Worm (Caenorhabditis elegans) whole organism, L1 larva: ENCODE data around the gene C27H6.8.

ENCODE experiments used
- C34B4.2 ChIP-seq: sonication (generic microtip); optimal IDR thresholded peaks from 2 replicates; lab custom pipeline; 2017; ENCODE audit warnings: mild to moderate bottlenecking, missing genetic modification characterization, missing compliant biosample characterization
- aha-1 ChIP-seq: fragments of 150-350 bp; optimal IDR thresholded peaks from 2 replicates; lab custom pipeline; 2014; ENCODE audit warnings: missing biosample characterization, missing genetic modification characterization
- alr-1 ChIP-seq: fragments of 200-800 bp; sonication (Bioruptor generic); optimal IDR thresholded peaks from 2 replicates; lab custom pipeline; 2018; ENCODE audit warnings: borderline replicate concordance, mild to moderate bottlenecking, missing genetic modification characterization, missing compliant biosample characterization
- aly-2 ChIP-seq: fragments of 150-350 bp; optimal IDR thresholded peaks from 2 replicates; lab custom pipeline; 2014; ENCODE audit warnings: missing biosample characterization, missing genetic modification characterization
- ama-1 ChIP-seq: fragments of 150-350 bp; optimal IDR thresholded peaks from 2 replicates; lab custom pipeline; 2014
- blmp-1 ChIP-seq: fragments of 150-350 bp; optimal IDR thresholded peaks from 2 replicates; lab custom pipeline; 2014; ENCODE audit warnings: missing biosample characterization, missing genetic modification characterization
- ceh-8 ChIP-seq: fragments of 200-800 bp; sonication (Bioruptor generic); optimal IDR thresholded peaks from 2 replicates; lab custom pipeline; 2018; ENCODE audit warnings: mild to moderate bottlenecking, missing genetic modification characterization, moderate library complexity, missing compliant biosample characterization
- ceh-88 ChIP-seq: fragments of 200-800 bp; sonication (Bioruptor generic); IDR thresholded peaks from 2 replicates; pipeline ENCODE4 v1.3.6; 2022; ENCODE audit warnings: missing genetic modification characterization, missing compliant biosample characterization
- ceh-90 ChIP-seq: sonication (generic microtip); optimal IDR thresholded peaks from 2 replicates; lab custom pipeline; 2016; ENCODE audit warnings: missing genetic modification characterization, missing compliant biosample characterization
- ces-1 ChIP-seq: fragments of 150-350 bp; optimal IDR thresholded peaks from 2 replicates; lab custom pipeline; 2014; ENCODE audit warnings: missing biosample characterization, missing genetic modification reagents, missing genetic modification characterization
- dpl-1 ChIP-seq, 3 experiments: fragments of 150-350 bp in 2 of 3; sonication (generic microtip) in 1 of 3; optimal IDR thresholded peaks; 2 replicates each; lab custom pipeline; 2014 to 2017; ENCODE audit warnings: missing biosample characterization in 3 of 3, missing genetic modification characterization in 3 of 3, missing genetic modification reagents in 3 of 3
- dsc-1 ChIP-seq: sonication (generic microtip); optimal IDR thresholded peaks from 2 replicates; lab custom pipeline; 2016; ENCODE audit warnings: mild to moderate bottlenecking, missing genetic modification characterization, missing compliant biosample characterization
- efl-1 ChIP-seq, 4 experiments: fragments of 150-350 bp; optimal IDR thresholded peaks in 3 of 4; peaks in 1 of 4; 1 replicate in 1 of 4; 2 replicates in 3 of 4; lab custom pipeline; 2014; ENCODE audit warnings: missing biosample characterization in 2 of 4, missing genetic modification characterization in 2 of 4, missing genetic modification reagents in 2 of 4
- egl-27 ChIP-seq, 2 experiments: fragments of 150-350 bp in 1 of 2; sonication (generic microtip); optimal IDR thresholded peaks; 3 replicates each; lab custom pipeline; 2017 to 2018; ENCODE audit warnings: missing biosample characterization in 2 of 2, missing genetic modification characterization in 2 of 2, missing genetic modification reagents in 2 of 2
- elt-3 ChIP-seq, 6 experiments: fragments of 150-350 bp in 1 of 6; sonication (generic microtip); optimal IDR thresholded peaks; 2 replicates each; lab custom pipeline; 2017 to 2018; ENCODE audit warnings: missing biosample characterization in 6 of 6, missing genetic modification characterization in 6 of 6, inconsistent platforms in 1 of 6
- ets-5 ChIP-seq: fragments of 200-800 bp; sonication (Bioruptor generic); IDR thresholded peaks from 2 replicates; pipeline ENCODE4 v1.3.6; 2022; ENCODE audit warnings: missing genetic modification characterization, missing compliant biosample characterization
- fkh-10 ChIP-seq: sonication (generic microtip); optimal IDR thresholded peaks from 2 replicates; lab custom pipeline; 2017; ENCODE audit warnings: missing biosample characterization, missing genetic modification reagents, missing genetic modification characterization
- fos-1 ChIP-seq: fragments of 150-350 bp; optimal IDR thresholded peaks from 2 replicates; lab custom pipeline; 2014; ENCODE audit warnings: missing biosample characterization, missing genetic modification characterization
- grh-1 ChIP-seq: fragments of 200-800 bp; sonication (Bioruptor generic); IDR thresholded peaks from 2 replicates; pipeline ENCODE4 v1.3.6; 2022; ENCODE audit warnings: missing genetic modification reagents, missing genetic modification characterization, missing compliant biosample characterization
- hlh-17 ChIP-seq: fragments of 200-800 bp; sonication (Bioruptor generic); optimal IDR thresholded peaks from 2 replicates; lab custom pipeline; 2018; ENCODE audit warnings: missing genetic modification characterization, mild to moderate bottlenecking, missing compliant biosample characterization, moderate library complexity, borderline replicate concordance
- hpl-2 ChIP-seq: fragments of 150-350 bp; optimal IDR thresholded peaks from 2 replicates; lab custom pipeline; 2014; ENCODE audit warnings: missing biosample characterization, missing genetic modification reagents, missing genetic modification characterization
- irx-1 ChIP-seq: sonication (generic microtip); optimal IDR thresholded peaks from 2 replicates; lab custom pipeline; 2016; ENCODE audit warnings: missing genetic modification characterization, missing compliant biosample characterization
- jun-1 ChIP-seq: fragments of 150-350 bp; optimal IDR thresholded peaks from 2 replicates; lab custom pipeline; 2014; ENCODE audit warnings: missing biosample characterization, missing genetic modification reagents, missing genetic modification characterization
- lin-14 ChIP-seq: fragments of 200-800 bp; sonication (Bioruptor generic); optimal IDR thresholded peaks from 2 replicates; lab custom pipeline; 2018; ENCODE audit warnings: mild to moderate bottlenecking, missing genetic modification characterization, moderate library complexity, missing compliant biosample characterization
- lin-15B ChIP-seq: fragments of 150-350 bp; sonication (generic microtip); optimal IDR thresholded peaks from 3 replicates; lab custom pipeline; 2014; ENCODE audit warnings: missing biosample characterization, missing genetic modification characterization
- lsy-2 ChIP-seq, 2 experiments: fragments of 150-350 bp; optimal IDR thresholded peaks; 2 replicates each; lab custom pipeline; 2014; ENCODE audit warnings: missing biosample characterization in 2 of 2, missing genetic modification characterization in 2 of 2
- mdl-1 ChIP-seq, 2 experiments: fragments of 150-350 bp; optimal IDR thresholded peaks; 2 replicates each; lab custom pipeline; 2014 to 2017; ENCODE audit warnings: missing biosample characterization in 2 of 2, missing genetic modification characterization in 2 of 2, inconsistent platforms in 1 of 2
- mef-2 ChIP-seq: fragments of 150-350 bp; optimal IDR thresholded peaks from 2 replicates; lab custom pipeline; 2014; ENCODE audit warnings: missing biosample characterization, missing genetic modification characterization
- nhr-11 ChIP-seq: fragments of 150-350 bp; optimal IDR thresholded peaks from 2 replicates; lab custom pipeline; 2014; ENCODE audit warnings: missing biosample characterization, missing genetic modification characterization
- nhr-12 ChIP-seq: sonication (generic microtip); optimal IDR thresholded peaks from 2 replicates; lab custom pipeline; 2017; ENCODE audit warnings: missing biosample characterization, missing genetic modification characterization
- nhr-19 ChIP-seq: fragments of 200-800 bp; sonication (Bioruptor generic); conservative IDR thresholded peaks from 2 replicates; pipeline ENCODE4 v1.3.6; 2022; ENCODE audit warnings: missing genetic modification characterization, missing compliant biosample characterization
- nhr-237 ChIP-seq: fragments of 150-350 bp; optimal IDR thresholded peaks from 2 replicates; lab custom pipeline; 2014; ENCODE audit warnings: missing biosample characterization, missing genetic modification characterization
- nhr-47 ChIP-seq: sonication (generic microtip); optimal IDR thresholded peaks from 2 replicates; lab custom pipeline; 2016; ENCODE audit warnings: mild to moderate bottlenecking, missing genetic modification characterization, moderate library complexity, missing compliant biosample characterization
- nhr-76 ChIP-seq: sonication (generic microtip); optimal IDR thresholded peaks from 2 replicates; lab custom pipeline; 2017; ENCODE audit warnings: missing biosample characterization, missing genetic modification characterization
- nhr-77 ChIP-seq: fragments of 150-350 bp; optimal IDR thresholded peaks from 2 replicates; lab custom pipeline; 2014; ENCODE audit warnings: missing biosample characterization, missing genetic modification characterization
- nhr-85 ChIP-seq: sonication (generic microtip); peaks from one replicate; lab custom pipeline; 2016; ENCODE audit warnings: missing genetic modification characterization, inconsistent platforms, missing compliant biosample characterization
- pax-3 ChIP-seq: fragments of 200-800 bp; sonication (Bioruptor generic); optimal IDR thresholded peaks from 2 replicates; lab custom pipeline; 2018; ENCODE audit warnings: mild to moderate bottlenecking, missing genetic modification characterization, moderate library complexity, missing compliant biosample characterization
- pqm-1 ChIP-seq: sonication (generic microtip); optimal IDR thresholded peaks from 3 replicates; lab custom pipeline; 2017; ENCODE audit warnings: missing biosample characterization, missing genetic modification characterization
- skn-1 ChIP-seq: fragments of 150-350 bp; optimal IDR thresholded peaks from 2 replicates; lab custom pipeline; 2014; ENCODE audit warnings: missing biosample characterization, missing genetic modification characterization
- sox-4 ChIP-seq: sonication (generic microtip); optimal IDR thresholded peaks from 2 replicates; lab custom pipeline; 2016; ENCODE audit warnings: missing genetic modification characterization, missing compliant biosample characterization
- sup-37 ChIP-seq: fragments of 200-800 bp; sonication (Bioruptor generic); optimal IDR thresholded peaks from 2 replicates; lab custom pipeline; 2018; ENCODE audit warnings: mild to moderate bottlenecking, missing genetic modification characterization, missing compliant biosample characterization
- swsn-7 ChIP-seq: sonication (generic microtip); optimal IDR thresholded peaks from 2 replicates; lab custom pipeline; 2016; ENCODE audit warnings: missing genetic modification characterization, missing compliant biosample characterization
- tlp-1 ChIP-seq: fragments of 150-350 bp; optimal IDR thresholded peaks from 2 replicates; lab custom pipeline; 2014; ENCODE audit warnings: missing biosample characterization, missing genetic modification characterization
- unc-130 ChIP-seq: fragments of 150-350 bp; optimal IDR thresholded peaks from 2 replicates; lab custom pipeline; 2017; ENCODE audit warnings: missing biosample characterization, missing genetic modification characterization, inconsistent platforms
- unc-30 ChIP-seq: sonication (generic microtip); optimal IDR thresholded peaks from 2 replicates; lab custom pipeline; 2017; ENCODE audit warnings: missing biosample characterization, missing genetic modification characterization
- unc-86 ChIP-seq: sonication (generic microtip); optimal IDR thresholded peaks from 2 replicates; lab custom pipeline; 2016; ENCODE audit warnings: missing genetic modification characterization, missing compliant biosample characterization
- unc-98 ChIP-seq: fragments of 200-800 bp; sonication (Bioruptor generic); IDR thresholded peaks from 2 replicates; pipeline ENCODE4 v1.3.6; 2022; ENCODE audit warnings: missing genetic modification characterization, missing compliant biosample characterization
- vab-15 ChIP-seq: sonication (generic microtip); optimal IDR thresholded peaks from 2 replicates; lab custom pipeline; 2017; ENCODE audit warnings: missing genotype, mild to moderate bottlenecking, missing genetic modification characterization, missing compliant biosample characterization
- zag-1 ChIP-seq: fragments of 150-350 bp; optimal IDR thresholded peaks from 2 replicates; lab custom pipeline; 2014; ENCODE audit warnings: missing biosample characterization, missing genetic modification characterization
- ztf-11 ChIP-seq, 2 experiments: sonication (generic microtip); optimal IDR thresholded peaks; 2 replicates each; lab custom pipeline; 2016 to 2017; ENCODE audit warnings: missing genetic modification characterization in 2 of 2, missing biosample characterization in 1 of 2, missing compliant biosample characterization in 1 of 2

Gene C27H6.8

ce11 chrV:10036275-10036674 lies 48.7 kb upstream of the C27H6.8 start, which contains the start of gene T06E8.2 (continued):
- TF ChIP-seq alr-1 (tag; lab: Kevin White, UChicago) (no peak), hpl-2 (GFP tag; lab: Kevin White, UChicago) (no peak), mef-2 (tag; lab: Kevin White, UChicago) (no peak), ceh-90 (no peak), hlh-17 (GFP tag; lab: Kevin White, UChicago) (no peak), aly-2 (tag; lab: Kevin White, UChicago) (no peak), ceh-88 (GFP tag; lab: Robert Waterston, UW) (no peak), ces-1 (GFP tag; lab: Kevin White, UChicago) (no peak), nhr-237 (tag; lab: Kevin White, UChicago) (no peak), unc-86 (tag; lab: Kevin White, UChicago) (no peak), fos-1 (tag; lab: Kevin White, UChicago) (no peak), zag-1 (tag; lab: Kevin White, UChicago) (no peak), nhr-85 (tag; lab: Kevin White, UChicago) (peak; percentile 86), nhr-47 (peak; percentile 48), aha-1 (tag; lab: Kevin White, UChicago) (no peak), vab-15 (tag; lab: Kevin White, UChicago) (no peak), nhr-19 (peak; percentile 58), C34B4.2 (no peak), unc-98 (no peak), irx-1 (tag; lab: Kevin White, UChicago) (peak; percentile 32), unc-130 (peak; percentile 67), lin-14 (GFP tag; lab: Kevin White, UChicago) (peak; percentile 88), nhr-11 (tag; lab: Kevin White, UChicago) (no peak), sox-4 (tag; lab: Kevin White, UChicago) (no peak), elt-3 (tag; optimal IDR thresholded peaks at IDR 0.05; lab: Kevin White, UChicago) (no peak), nhr-77 (tag; lab: Kevin White, UChicago) (peak; percentile 38), egl-27 (tag; optimal IDR thresholded peaks at IDR 0.05; lab: Kevin White, UChicago) (peak in 1 of 2 experiments; percentile 15), sup-37 (GFP tag; lab: Kevin White, UChicago) (no peak), unc-30 (tag; lab: Kevin White, UChicago) (no peak), grh-1 (GFP tag; lab: Robert Waterston, UW) (0 out of 2 replicates have a peak, but pooled peaks have one; percentile 34), pax-3 (tag; lab: Kevin White, UChicago) (no peak), ets-5 (GFP tag; lab: Robert Waterston, UW) (no peak), skn-1 (peak; percentile 49), dpl-1 (GFP tag; optimal IDR thresholded peaks at IDR 0.05; lab: Kevin White, UChicago) (peak in 1 of 3 experiments; percentile 21), jun-1 (tag; lab: Kevin White, UChicago) (no peak), ztf-11 (tag; optimal IDR thresholded peaks at IDR 0.05; lab: Kevin White, UChicago) (peak in 1 of 2 experiments; percentile 10), nhr-12 (tag; lab: Kevin White, UChicago) (no peak), dsc-1 (tag; lab: Kevin White, UChicago) (peak; percentile 80), mdl-1 (tag; optimal IDR thresholded peaks at IDR 0.05; lab: Kevin White, UChicago) (peak in 1 of 2 experiments; percentile 64), tlp-1 (tag; lab: Kevin White, UChicago) (no peak), pqm-1 (no peak), ama-1 (lab: Kevin White, UChicago) (no peak), fkh-10 (GFP tag; lab: Kevin White, UChicago) (no peak)

ce11 chrV:10035586-10035985 lies 48.0 kb upstream of the C27H6.8 start:
- TF ChIP-seq ceh-8 (GFP tag; lab: Kevin White, UChicago): peak; percentile 31
- no peak for TF ChIP-seq nhr-76 (tag; lab: Kevin White, UChicago)
- peak; percentile 96 for TF ChIP-seq blmp-1
- TF ChIP-seq lin-15B: no peak
- TF ChIP-seq nhr-85 (tag; lab: Kevin White, UChicago): peak; percentile 61
- peak; percentile 52 for TF ChIP-seq lin-14 (GFP tag; lab: Kevin White, UChicago)
- TF ChIP-seq efl-1 (optimal IDR thresholded peaks at IDR 0.05; lab: Kevin White, UChicago): no peak
- TF ChIP-seq efl-1 (GFP tag; optimal IDR thresholded peaks at IDR 0.05 in 1 of 2; lab: Kevin White, UChicago): peak in 1 of 2 experiments; percentile 89
- peak; percentile 15 for TF ChIP-seq swsn-7 (tag; lab: Kevin White, UChicago)
- TF ChIP-seq lsy-2 (tag; optimal IDR thresholded peaks at IDR 0.05; lab: Kevin White, UChicago): peak in 1 of 2 experiments; percentile 25
